Fruit fly (Drosophila melanogaster) whole organism, adult: Measurements from ENCODE around the gene CG13364.

Experiments used
- CG12768 ChIP-seq: fragments of 200-800 bp; sonication (Bioruptor generic); optimal IDR thresholded peaks from 2 replicates; lab custom pipeline; 2017; ENCODE audit warnings: missing biosample characterization, missing genetic modification characterization, mild to moderate bottlenecking, moderate library complexity, missing genetic modification reagents
- CG1620 ChIP-seq: fragments of 200-800 bp; sonication (Bioruptor generic); optimal IDR thresholded peaks from 2 replicates; lab custom pipeline; 2016; ENCODE audit warnings: missing biosample characterization, missing genetic modification characterization
- CG7045 ChIP-seq: fragments of 200-800 bp; sonication (Bioruptor generic); optimal IDR thresholded peaks from 2 replicates; lab custom pipeline; 2017; ENCODE audit warnings: missing biosample characterization, mild to moderate bottlenecking, missing genetic modification characterization
- CG7101 ChIP-seq: fragments of 200-800 bp; sonication (Bioruptor generic); optimal IDR thresholded peaks from 2 replicates; lab custom pipeline; 2018; ENCODE audit warnings: missing biosample characterization, mild to moderate bottlenecking, missing genetic modification characterization, moderate library complexity
- Clk ChIP-seq: fragments of 200-800 bp; sonication (Bioruptor generic); optimal IDR thresholded peaks from 2 replicates; lab custom pipeline; 2017; ENCODE audit warnings: missing biosample characterization, missing genetic modification characterization
- Crg-1 ChIP-seq: fragments of 200-800 bp; sonication (Bioruptor generic); optimal IDR thresholded peaks from 2 replicates; lab custom pipeline; 2016; ENCODE audit warnings: missing biosample characterization, missing genetic modification characterization
- Hr96 ChIP-seq: fragments of 200-800 bp; sonication (Bioruptor generic); optimal IDR thresholded peaks from 2 replicates; lab custom pipeline; 2016; ENCODE audit warnings: missing biosample characterization, missing genetic modification characterization
- kay ChIP-seq: fragments of 200-800 bp; sonication (Bioruptor generic); peaks from one replicate; lab custom pipeline; 2016; ENCODE audit warnings: missing biosample characterization, missing genetic modification characterization, borderline replicate concordance
- ovo ChIP-seq: fragments of 200-800 bp; sonication (Bioruptor generic); optimal IDR thresholded peaks from 2 replicates; lab custom pipeline; 2016; ENCODE audit warnings: missing biosample characterization, missing genetic modification characterization
- tj ChIP-seq: fragments of 200-800 bp; sonication (Bioruptor generic); optimal IDR thresholded peaks from 3 replicates; lab custom pipeline; 2017; ENCODE audit warnings: missing biosample characterization, mild to moderate bottlenecking, missing genetic modification characterization, moderate library complexity

dm6 chrX:623357-623756 lies 1.6 kb downstream of the CG13364 start, which contains the start of gene CG13369:
- no peak for TF ChIP-seq CG7045 (GFP tag; lab: Kevin White, UChicago)
- no peak for TF ChIP-seq Hr96
- no peak for TF ChIP-seq CG12768 (GFP tag; lab: Kevin White, UChicago)
- no peak for TF ChIP-seq Crg-1 (GFP tag; lab: Kevin White, UChicago)
- TF ChIP-seq kay (GFP tag; lab: Kevin White, UChicago), result no peak
- TF ChIP-seq CG7101, result no peak
- TF ChIP-seq CG1620 (GFP tag; lab: Kevin White, UChicago), result no peak
- TF ChIP-seq ovo (GFP tag; lab: Kevin White, UChicago), result no peak
- no peak for TF ChIP-seq Clk (GFP tag; lab: Kevin White, UChicago)
- no peak for TF ChIP-seq tj
